Worm (Caenorhabditis elegans) whole organism, late embryonic: ENCODE results near the gene fbxc-21.

Source experiments
- C38D4.7 ChIP-seq: fragments of 200-800 bp; sonication (Bioruptor generic); optimal IDR thresholded peaks from 2 replicates; lab custom pipeline; 2018; ENCODE audit warnings: mild to moderate bottlenecking, missing genetic modification characterization, moderate library complexity, missing compliant biosample characterization
- K02D7.2 ChIP-seq: sonication (generic microtip); optimal IDR thresholded peaks from 2 replicates; lab custom pipeline; 2017; ENCODE audit warnings: mild to moderate bottlenecking, missing genetic modification characterization, missing compliant biosample characterization
- K09A11.1 ChIP-seq: sonication (generic microtip); optimal IDR thresholded peaks from 2 replicates; lab custom pipeline; 2017; ENCODE audit warnings: antibody characterized with exemption, mild to moderate bottlenecking, missing genetic modification characterization, missing compliant biosample characterization; ENCODE audit not compliant: insufficient read depth
- Y22D7AL.16 ChIP-seq: sonication (generic microtip); optimal IDR thresholded peaks from 2 replicates; lab custom pipeline; 2016; ENCODE audit warnings: missing genetic modification characterization, missing compliant biosample characterization
- ahr-1 ChIP-seq: sonication (generic microtip); optimal IDR thresholded peaks from 2 replicates; lab custom pipeline; 2016; ENCODE audit warnings: missing genetic modification characterization, missing compliant biosample characterization
- ceh-14 ChIP-seq: sonication (generic microtip); optimal IDR thresholded peaks from 2 replicates; lab custom pipeline; 2016; ENCODE audit warnings: missing genotype, missing genetic modification characterization, missing compliant biosample characterization
- ceh-19 ChIP-seq: fragments of 200-800 bp; sonication (Bioruptor generic); optimal IDR thresholded peaks from 2 replicates; lab custom pipeline; 2018; ENCODE audit warnings: mild to moderate bottlenecking, missing genetic modification characterization, missing compliant biosample characterization
- ceh-2 ChIP-seq: sonication (generic microtip); optimal IDR thresholded peaks from 2 replicates; lab custom pipeline; 2016; ENCODE audit warnings: missing genotype, missing genetic modification characterization, missing compliant biosample characterization
- ceh-30 ChIP-seq: fragments of 150-350 bp; optimal IDR thresholded peaks from 2 replicates; lab custom pipeline; 2014; ENCODE audit warnings: missing biosample characterization, missing genetic modification characterization
- ceh-34 ChIP-seq: sonication (generic microtip); optimal IDR thresholded peaks from 2 replicates; lab custom pipeline; 2016; ENCODE audit warnings: mild to moderate bottlenecking, missing genetic modification characterization, missing compliant biosample characterization
- ceh-6 ChIP-seq: fragments of 200-800 bp; sonication (Bioruptor generic); optimal IDR thresholded peaks from 2 replicates; lab custom pipeline; 2018; ENCODE audit warnings: mild to moderate bottlenecking, missing genetic modification characterization, missing compliant biosample characterization
- ceh-9 ChIP-seq: sonication (generic microtip); optimal IDR thresholded peaks from 2 replicates; lab custom pipeline; 2016; ENCODE audit warnings: mild to moderate bottlenecking, missing genetic modification characterization, inconsistent platforms, missing compliant biosample characterization
- che-1 ChIP-seq: sonication (generic microtip); optimal IDR thresholded peaks from 2 replicates; lab custom pipeline; 2016; ENCODE audit warnings: mild to moderate bottlenecking, missing genetic modification characterization, missing compliant biosample characterization
- elt-2 ChIP-seq: sonication (generic microtip); optimal IDR thresholded peaks from 2 replicates; lab custom pipeline; 2016; ENCODE audit warnings: missing genetic modification reagents, missing genetic modification characterization, missing compliant biosample characterization
- elt-4 ChIP-seq: sonication (generic microtip); optimal IDR thresholded peaks from 2 replicates; lab custom pipeline; 2016; ENCODE audit warnings: missing genetic modification characterization, missing compliant biosample characterization
- ets-4 ChIP-seq: sonication (generic microtip); optimal IDR thresholded peaks from 2 replicates; lab custom pipeline; 2016; ENCODE audit warnings: missing genetic modification characterization, missing compliant biosample characterization
- fax-1 ChIP-seq: sonication (generic microtip); optimal IDR thresholded peaks from 2 replicates; lab custom pipeline; 2016; ENCODE audit warnings: missing genotype, missing genetic modification characterization, missing compliant biosample characterization
- hlh-13 ChIP-seq: fragments of 200-800 bp; sonication (Bioruptor generic); optimal IDR thresholded peaks from 2 replicates; lab custom pipeline; 2018; ENCODE audit warnings: mild to moderate bottlenecking, missing genetic modification characterization, missing compliant biosample characterization
- hlh-15 ChIP-seq: sonication (generic microtip); optimal IDR thresholded peaks from 2 replicates; lab custom pipeline; 2016; ENCODE audit warnings: missing genetic modification characterization, missing compliant biosample characterization
- hlh-8 ChIP-seq: sonication (generic microtip); optimal IDR thresholded peaks from 2 replicates; lab custom pipeline; 2016; ENCODE audit warnings: missing genotype, missing genetic modification characterization, missing compliant biosample characterization
- lim-6 ChIP-seq: sonication (generic microtip); optimal IDR thresholded peaks from 2 replicates; lab custom pipeline; 2016; ENCODE audit warnings: missing genetic modification characterization, missing compliant biosample characterization
- lin-11 ChIP-seq: fragments of 200-800 bp; sonication (Bioruptor generic); optimal IDR thresholded peaks from 2 replicates; lab custom pipeline; 2018; ENCODE audit warnings: mild to moderate bottlenecking, missing genetic modification characterization, missing compliant biosample characterization
- madf-2 ChIP-seq: sonication (generic microtip); optimal IDR thresholded peaks from 2 replicates; lab custom pipeline; 2017; ENCODE audit warnings: missing genetic modification characterization, missing compliant biosample characterization
- nfya-1 ChIP-seq: sonication (generic microtip); optimal IDR thresholded peaks from 2 replicates; lab custom pipeline; 2017; ENCODE audit warnings: missing genetic modification characterization, mild to moderate bottlenecking, missing compliant biosample characterization, antibody characterized with exemption, moderate library complexity
- npax-4 ChIP-seq: sonication (generic microtip); optimal IDR thresholded peaks from 2 replicates; lab custom pipeline; 2016; ENCODE audit warnings: missing genetic modification characterization, missing compliant biosample characterization
- pag-3 ChIP-seq: sonication (generic microtip); optimal IDR thresholded peaks from 2 replicates; lab custom pipeline; 2016; ENCODE audit warnings: missing compliant biosample characterization, missing genetic modification characterization, borderline replicate concordance
- pat-9 ChIP-seq: fragments of 200-800 bp; sonication (Bioruptor generic); optimal IDR thresholded peaks from 2 replicates; lab custom pipeline; 2018; ENCODE audit warnings: mild to moderate bottlenecking, missing genetic modification characterization, moderate library complexity, missing compliant biosample characterization
- pha-4 ChIP-seq: fragments of 150-350 bp; optimal IDR thresholded peaks from 2 replicates; lab custom pipeline; 2018; ENCODE audit warnings: missing biosample characterization, missing genetic modification reagents, missing genetic modification characterization
- ref-2 ChIP-seq: sonication (generic microtip); optimal IDR thresholded peaks from 2 replicates; lab custom pipeline; 2016; ENCODE audit warnings: missing genetic modification characterization, missing compliant biosample characterization
- sdc-2 ChIP-seq: sonication (generic microtip); optimal IDR thresholded peaks from 2 replicates; lab custom pipeline; 2016; ENCODE audit warnings: missing genotype, missing genetic modification characterization, missing compliant biosample characterization
- tbx-2 ChIP-seq: sonication (generic microtip); optimal IDR thresholded peaks from 2 replicates; lab custom pipeline; 2016; ENCODE audit warnings: missing genetic modification characterization, missing compliant biosample characterization
- tbx-7 ChIP-seq: sonication (generic microtip); optimal IDR thresholded peaks from 2 replicates; lab custom pipeline; 2016; ENCODE audit warnings: missing genotype, missing genetic modification characterization, missing compliant biosample characterization
- ttx-3 ChIP-seq: sonication (generic microtip); optimal IDR thresholded peaks from 2 replicates; lab custom pipeline; 2016; ENCODE audit warnings: missing genetic modification reagents, missing genetic modification characterization, missing compliant biosample characterization
- unc-3 ChIP-seq, 2 experiments: fragments of 200-800 bp in 1 of 2; sonication (Bioruptor generic) in 1 of 2; sonication (generic microtip) in 1 of 2; conservative IDR thresholded peaks in 1 of 2; optimal IDR thresholded peaks in 1 of 2; 2 replicates each; pipeline versions ENCODE4 v1.3.6 to Lab custom; 2016 to 2022; ENCODE audit warnings: missing compliant biosample characterization in 2 of 2, missing genetic modification characterization in 2 of 2, missing genetic modification reagents in 1 of 2
- unc-42 ChIP-seq: sonication (generic microtip); optimal IDR thresholded peaks from 2 replicates; lab custom pipeline; 2016; ENCODE audit warnings: missing genotype, missing genetic modification characterization, missing compliant biosample characterization
- unc-86 ChIP-seq: sonication (generic microtip); optimal IDR thresholded peaks from 2 replicates; lab custom pipeline; 2016; ENCODE audit warnings: missing genetic modification characterization, missing compliant biosample characterization
- zip-5 ChIP-seq: sonication (generic microtip); optimal IDR thresholded peaks from 2 replicates; lab custom pipeline; 2016; ENCODE audit warnings: missing genetic modification characterization, missing compliant biosample characterization

fbxc-21 gene

ce11 chrII:1703363-1703762 lies 10.6 kb upstream of the fbxc-21 start, which contains the start of gene fbxb-47:
Gene fbxb-47, minus strand, starts transcription at chrII:1703463.
- TF ChIP-seq nfya-1 (no peak), pat-9 (tag; lab: Kevin White, UChicago) (no peak), unc-86 (no peak), npax-4 (tag; lab: Kevin White, UChicago) (no peak), sdc-2 (tag; lab: Kevin White, UChicago) (no peak), tbx-7 (tag; lab: Kevin White, UChicago) (no peak), lin-11 (tag; lab: Kevin White, UChicago) (no peak), elt-2 (tag; lab: Kevin White, UChicago) (no peak), ets-4 (tag; lab: Kevin White, UChicago) (no peak)

ce11 chrII:1695861-1696260 lies 3.1 kb upstream of the fbxc-21 start, which contains the start of gene F58E1.13:
Gene F58E1.13, minus strand, starts transcription at chrII:1695872.
- no peak for TF ChIP-seq C38D4.7 (GFP tag; lab: Kevin White, UChicago)
- TF ChIP-seq hlh-8 (tag; lab: Kevin White, UChicago) = no peak
- no peak for TF ChIP-seq ceh-19 (GFP tag; lab: Kevin White, UChicago)
- TF ChIP-seq ceh-30 (tag; lab: Kevin White, UChicago) = no peak
- TF ChIP-seq K09A11.1 (tag; lab: Kevin White, UChicago) = no peak
- TF ChIP-seq ref-2 (tag; lab: Kevin White, UChicago) = no peak
- TF ChIP-seq ceh-2 (tag; lab: Kevin White, UChicago) = no peak

ce11 chrII:1694530-1694929 lies 1.8 kb upstream of the fbxc-21 start, which contains the start of gene fbxc-26:
Gene fbxc-26, minus strand, starts transcription at chrII:1694630.
- TF ChIP-seq nfya-1 = no peak
- no peak for TF ChIP-seq madf-2 (tag; lab: Kevin White, UChicago)
- no peak for TF ChIP-seq ceh-19 (GFP tag; lab: Kevin White, UChicago)
- no peak for TF ChIP-seq fax-1
- no peak for TF ChIP-seq hlh-15 (tag; lab: Kevin White, UChicago)
- no peak for TF ChIP-seq ref-2 (tag; lab: Kevin White, UChicago)
- TF ChIP-seq K02D7.2 (tag; lab: Kevin White, UChicago) = no peak
- no peak for TF ChIP-seq npax-4 (tag; lab: Kevin White, UChicago)
- no peak for TF ChIP-seq ceh-34 (tag; lab: Kevin White, UChicago)
- TF ChIP-seq Y22D7AL.16 (tag; lab: Kevin White, UChicago) = no peak
- TF ChIP-seq elt-4 (tag; lab: Kevin White, UChicago) = no peak
- TF ChIP-seq unc-42 (tag; lab: Kevin White, UChicago) = no peak
- TF ChIP-seq lim-6 = no peak

- TF ChIP-seq pag-3 = no peak
- TF ChIP-seq ref-2 (tag; lab: Kevin White, UChicago) = no peak
- no peak for TF ChIP-seq ahr-1 (tag; lab: Kevin White, UChicago)
- TF ChIP-seq lin-11 (tag; lab: Kevin White, UChicago) = no peak
- no peak for TF ChIP-seq ceh-6 (GFP tag; lab: Kevin White, UChicago)
- no peak for TF ChIP-seq hlh-8 (tag; lab: Kevin White, UChicago)
These were observed 1.7 kb downstream of the fbxc-21 start, which contains the start of gene fbxc-22 for ce11 chrII:1691011-1691410. Gene fbxc-22, minus strand, starts transcription at chrII:1691111.

- no peak for TF ChIP-seq hlh-13
- TF ChIP-seq unc-3 (GFP tag; conservative IDR thresholded peaks at IDR 0.05; lab: Robert Waterston, UW) = no peak
- TF ChIP-seq unc-3 (tag; optimal IDR thresholded peaks at IDR 0.05; lab: Kevin White, UChicago) = no peak
- TF ChIP-seq pat-9 (tag; lab: Kevin White, UChicago) = no peak
- TF ChIP-seq elt-2 (tag; lab: Kevin White, UChicago) = no peak
- TF ChIP-seq tbx-2 (tag; lab: Kevin White, UChicago) = no peak
- TF ChIP-seq che-1 (tag; lab: Kevin White, UChicago) = no peak
- TF ChIP-seq ceh-30 (tag; lab: Kevin White, UChicago) = no peak
- TF ChIP-seq pha-4 (tag; lab: Kevin White, UChicago) = no peak
- no peak for TF ChIP-seq ref-2 (tag; lab: Kevin White, UChicago)
- TF ChIP-seq ceh-14 (tag; lab: Kevin White, UChicago) = no peak
- TF ChIP-seq ceh-9 (tag; lab: Kevin White, UChicago) = no peak
- no peak for TF ChIP-seq tbx-7 (tag; lab: Kevin White, UChicago)
- TF ChIP-seq ttx-3 (tag; lab: Kevin White, UChicago) = no peak
- no peak for TF ChIP-seq zip-5 (tag; lab: Kevin White, UChicago)
These were observed 3.9 kb downstream of the fbxc-21 start, which contains the start of the genes fbxb-18 and fbxb-19 for ce11 chrII:1688813-1689212. Gene fbxb-18, minus strand, starts transcription at chrII:1688913. Gene fbxb-19, minus strand, starts transcription at chrII:1689181.
